Worm (Caenorhabditis elegans) whole organism, L3 larva: ENCODE results near the gene elt-7.

Experiments
- ama-1 ChIP-seq: fragments of 150-350 bp; optimal IDR thresholded peaks from 2 replicates; lab custom pipeline; 2018
- elt-2 ChIP-seq: sonication (generic microtip); optimal IDR thresholded peaks from 2 replicates; lab custom pipeline; 2016; ENCODE audit warnings: missing genetic modification reagents, mild to moderate bottlenecking, missing genetic modification characterization, missing compliant biosample characterization
- fos-1 ChIP-seq: fragments of 150-350 bp; optimal IDR thresholded peaks from 2 replicates; lab custom pipeline; 2014; ENCODE audit warnings: missing biosample characterization, missing genetic modification characterization
- sea-2 ChIP-seq: fragments of 150-350 bp; sonication (generic microtip); optimal IDR thresholded peaks from 4 replicates; lab custom pipeline; 2014; ENCODE audit warnings: missing biosample characterization, missing genetic modification reagents, missing genetic modification characterization
- unc-62 ChIP-seq: fragments of 150-350 bp; sonication (generic microtip); optimal IDR thresholded peaks from 4 replicates; lab custom pipeline; 2014; ENCODE audit warnings: missing biosample characterization, missing genetic modification reagents, missing genetic modification characterization

DNA sequence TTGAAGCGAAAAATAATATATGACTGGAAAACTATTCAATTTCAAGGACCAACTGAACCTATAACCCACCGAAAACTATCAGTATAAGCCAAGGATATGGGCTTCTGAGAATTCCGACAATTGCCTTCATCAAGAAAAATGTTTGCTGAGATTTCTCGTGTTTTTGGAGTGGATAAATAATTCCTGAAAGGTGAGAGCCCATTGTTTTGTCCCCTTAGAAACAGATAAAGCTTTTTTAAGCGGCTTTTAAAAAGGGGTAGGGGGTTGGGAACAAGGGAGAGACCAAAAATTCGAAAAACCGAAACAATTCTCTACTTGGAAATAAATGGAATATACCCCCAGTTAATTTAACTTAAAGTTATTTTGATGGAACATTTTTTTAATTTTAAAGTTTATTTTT is 4.0 kb upstream of the elt-7 start, which contains the start of gene C18G1.8:
- no peak for TF ChIP-seq sea-2 (GFP tag; lab: Kevin White, UChicago)
- no peak for TF ChIP-seq unc-62 (GFP tag; lab: Kevin White, UChicago)
- TF ChIP-seq fos-1 (tag; lab: Kevin White, UChicago), result no peak
- TF ChIP-seq elt-2 (tag; lab: Kevin White, UChicago), result no peak
- no peak for TF ChIP-seq ama-1 (lab: Kevin White, UChicago)
